Fruit fly (Drosophila melanogaster): ENCODE results near the gene CG7987.

The CG7987 gene

dm6 chr3R:14558383-14558883 lies 17.3 kb downstream of the CG7987 start:
- no peak for TF ChIP-seq bab1 (GFP tag; optimal IDR thresholded peaks at IDR 0.05)
- TF ChIP-seq pad (GFP tag; optimal IDR thresholded peaks at IDR 0.05), result peak; percentile 57
- TF ChIP-seq tj (GFP tag; optimal IDR thresholded peaks at IDR 0.05), result peak; percentile 30
- TF ChIP-seq Mnt (GFP tag; optimal IDR thresholded peaks at IDR 0.05), result peak; percentile 11
- no peak for TF ChIP-seq cnc (optimal IDR thresholded peaks at IDR 0.05)
- peak; percentile 70 for TF ChIP-seq Clk (GFP tag; optimal IDR thresholded peaks at IDR 0.05)
- TF ChIP-seq CG33017 (tag; optimal IDR thresholded peaks at IDR 0.05), result peak; percentile 88
- TF ChIP-seq CG14711 (tag; optimal IDR thresholded peaks at IDR 0.05), result peak; percentile 72
- TF ChIP-seq CG7045 (GFP tag; optimal IDR thresholded peaks at IDR 0.05), result peak; percentile 89
- peak; percentile 74 for TF ChIP-seq Hr96 (GFP tag; optimal IDR thresholded peaks at IDR 0.05)
- TF ChIP-seq ovo (GFP tag; optimal IDR thresholded peaks at IDR 0.05), result no peak
- TF ChIP-seq CG11617 (GFP tag; optimal IDR thresholded peaks at IDR 0.05), result peak; percentile 69
- peak; percentile 44 for TF ChIP-seq Crg-1 (GFP tag; optimal IDR thresholded peaks at IDR 0.05)
- TF ChIP-seq kay (GFP tag; ENCODE audit: borderline replicate concordance), result no peak
- peak; percentile 87 for TF ChIP-seq CG12768 (GFP tag; optimal IDR thresholded peaks at IDR 0.05)
- TF ChIP-seq cic (GFP tag; optimal IDR thresholded peaks at IDR 0.05), result peak; percentile 53
- TF ChIP-seq CG7101 (tag; optimal IDR thresholded peaks at IDR 0.05), result peak; percentile 79
- TF ChIP-seq toe (GFP tag; optimal IDR thresholded peaks at IDR 0.05), result peak; percentile 73
- TF ChIP-seq CG1620 (GFP tag; optimal IDR thresholded peaks at IDR 0.05), result no peak
- peak; percentile 87 for TF ChIP-seq CG5204 (GFP tag; optimal IDR thresholded peaks at IDR 0.05)

DNA sequence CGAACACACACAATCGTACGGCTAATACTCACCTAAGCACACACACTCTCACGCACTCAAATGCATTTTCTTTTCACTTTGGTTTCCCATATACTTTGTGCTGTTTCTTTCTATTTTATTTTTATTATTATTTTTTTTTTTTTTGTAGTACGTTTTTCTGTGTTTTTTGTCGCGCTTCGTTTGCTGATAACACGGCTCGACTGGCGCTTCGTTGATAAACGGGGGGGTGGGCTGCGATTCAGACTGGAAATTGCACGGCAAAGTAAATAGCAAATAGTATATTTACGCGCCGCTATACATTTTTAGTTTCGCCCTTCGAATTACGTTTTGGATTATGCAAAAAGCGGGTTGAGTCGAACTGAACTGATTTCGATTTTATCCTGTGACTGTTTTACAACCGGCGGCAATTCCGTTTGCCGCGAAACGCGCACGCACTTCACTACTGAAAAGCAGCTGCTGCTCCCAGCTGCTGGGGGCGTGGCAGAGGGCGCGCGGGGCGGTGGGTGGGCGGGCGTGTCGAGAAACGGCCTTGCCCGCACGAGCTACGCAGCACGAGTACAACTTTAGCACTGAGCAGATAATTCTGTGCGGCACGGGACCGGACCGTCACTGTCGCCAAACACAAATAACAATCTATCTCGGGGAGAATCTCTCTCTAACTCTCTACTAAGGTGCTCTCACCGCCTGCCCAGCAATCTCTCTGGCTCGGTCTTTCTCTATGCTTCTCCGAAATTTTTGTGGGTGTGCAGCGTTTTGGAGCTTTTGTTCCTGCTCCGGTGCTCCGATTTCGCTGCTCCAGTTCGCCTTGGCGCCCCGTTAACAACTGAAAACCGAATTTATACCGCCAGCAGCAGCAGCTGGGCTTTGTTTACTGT lies 18.0 kb downstream of the CG7987 start, which contains the start of gene Pde6:
TSS of gene Pde6 (minus strand) at position 825 of the 875 bp plus-strand sequence.
- no peak for TF ChIP-seq CG14711 (tag; optimal IDR thresholded peaks at IDR 0.05)
- peak; percentile 17 for TF ChIP-seq ovo (GFP tag; optimal IDR thresholded peaks at IDR 0.05)
- TF ChIP-seq Crg-1 (GFP tag; optimal IDR thresholded peaks at IDR 0.05), result peak; percentile 33
- TF ChIP-seq toe (GFP tag; optimal IDR thresholded peaks at IDR 0.05), result no peak
- TF ChIP-seq kay (GFP tag; ENCODE audit: borderline replicate concordance), result peak; percentile 91
- TF ChIP-seq cnc (optimal IDR thresholded peaks at IDR 0.05), result no peak
- peak; percentile 89 for TF ChIP-seq cic (GFP tag; optimal IDR thresholded peaks at IDR 0.05)
- TF ChIP-seq CG7045 (GFP tag; optimal IDR thresholded peaks at IDR 0.05), result peak; percentile 43
- TF ChIP-seq CG5204 (GFP tag; optimal IDR thresholded peaks at IDR 0.05), result no peak
- peak; percentile 36 for TF ChIP-seq tj (GFP tag; optimal IDR thresholded peaks at IDR 0.05)
- peak; percentile 61 for TF ChIP-seq CG33017 (tag; optimal IDR thresholded peaks at IDR 0.05)
- peak; percentile 79 for TF ChIP-seq CG12768 (GFP tag; optimal IDR thresholded peaks at IDR 0.05)
- TF ChIP-seq bab1 (GFP tag; optimal IDR thresholded peaks at IDR 0.05), result no peak
- no peak for TF ChIP-seq Clk (GFP tag; optimal IDR thresholded peaks at IDR 0.05)
- peak; percentile 63 for TF ChIP-seq CG11617 (GFP tag; optimal IDR thresholded peaks at IDR 0.05)
- TF ChIP-seq Hr96 (GFP tag; optimal IDR thresholded peaks at IDR 0.05), result peak; percentile 42
- no peak for TF ChIP-seq CG7101 (tag; optimal IDR thresholded peaks at IDR 0.05)
- no peak for TF ChIP-seq pad (GFP tag; optimal IDR thresholded peaks at IDR 0.05)
- TF ChIP-seq Mnt (GFP tag; optimal IDR thresholded peaks at IDR 0.05), result peak; percentile 38
- no peak for TF ChIP-seq CG1620 (GFP tag; optimal IDR thresholded peaks at IDR 0.05)

- TF ChIP-seq Mnt (GFP tag; optimal IDR thresholded peaks at IDR 0.05), result no peak
- TF ChIP-seq CG33017 (tag; optimal IDR thresholded peaks at IDR 0.05), result no peak
- TF ChIP-seq CG7045 (GFP tag; optimal IDR thresholded peaks at IDR 0.05), result no peak
- no peak for TF ChIP-seq bab1 (GFP tag; optimal IDR thresholded peaks at IDR 0.05)
- TF ChIP-seq tj (GFP tag; optimal IDR thresholded peaks at IDR 0.05), result no peak
- no peak for TF ChIP-seq CG7101 (tag; optimal IDR thresholded peaks at IDR 0.05)
- TF ChIP-seq pad (GFP tag; optimal IDR thresholded peaks at IDR 0.05), result no peak
- no peak for TF ChIP-seq cic (GFP tag; optimal IDR thresholded peaks at IDR 0.05)
- TF ChIP-seq Hr96 (GFP tag; optimal IDR thresholded peaks at IDR 0.05), result no peak
- TF ChIP-seq CG14711 (tag; optimal IDR thresholded peaks at IDR 0.05), result no peak
- no peak for TF ChIP-seq CG11617 (GFP tag; optimal IDR thresholded peaks at IDR 0.05)
- TF ChIP-seq toe (GFP tag; optimal IDR thresholded peaks at IDR 0.05), result no peak
- no peak for TF ChIP-seq Crg-1 (GFP tag; optimal IDR thresholded peaks at IDR 0.05)
- TF ChIP-seq CG5204 (GFP tag; optimal IDR thresholded peaks at IDR 0.05), result no peak
- TF ChIP-seq kay (GFP tag; ENCODE audit: borderline replicate concordance), result no peak
- no peak for TF ChIP-seq Clk (GFP tag; optimal IDR thresholded peaks at IDR 0.05)
- no peak for TF ChIP-seq CG12768 (GFP tag; optimal IDR thresholded peaks at IDR 0.05)
Measured at dm6 chr3R:14555021-14555420, 20.7 kb downstream of the CG7987 start.

DNA sequence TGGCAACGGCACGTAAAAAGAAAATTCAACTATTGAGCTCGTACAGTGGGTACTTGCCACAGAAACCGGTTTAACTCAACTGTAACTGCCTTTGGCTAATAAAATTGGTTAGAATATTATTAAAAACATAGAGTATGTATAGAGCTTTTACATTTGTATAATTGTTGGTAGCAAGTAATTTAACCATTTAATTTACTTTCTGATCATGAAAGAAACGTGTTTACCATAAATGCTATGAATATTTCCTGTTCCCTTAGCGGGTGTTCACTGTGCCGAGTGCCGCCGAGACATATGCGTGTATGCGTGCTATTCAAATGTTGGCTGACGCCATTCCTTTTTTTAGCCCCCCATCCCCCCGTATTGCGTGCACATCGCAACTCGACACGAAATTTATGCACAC lies 26.9 kb downstream of the CG7987 start:
- TF ChIP-seq Crg-1 (GFP tag; optimal IDR thresholded peaks at IDR 0.05), result no peak
- no peak for TF ChIP-seq kay (GFP tag; ENCODE audit: borderline replicate concordance)
- no peak for TF ChIP-seq CG33017 (tag; optimal IDR thresholded peaks at IDR 0.05)
- TF ChIP-seq CG14711 (tag; optimal IDR thresholded peaks at IDR 0.05), result no peak
- TF ChIP-seq CG12768 (GFP tag; optimal IDR thresholded peaks at IDR 0.05), result no peak
- TF ChIP-seq CG1620 (GFP tag; optimal IDR thresholded peaks at IDR 0.05), result no peak
- no peak for TF ChIP-seq cic (GFP tag; optimal IDR thresholded peaks at IDR 0.05)
- no peak for TF ChIP-seq ovo (GFP tag; optimal IDR thresholded peaks at IDR 0.05)
- no peak for TF ChIP-seq Hr96 (GFP tag; optimal IDR thresholded peaks at IDR 0.05)
- no peak for TF ChIP-seq CG11617 (GFP tag; optimal IDR thresholded peaks at IDR 0.05)
- TF ChIP-seq Clk (GFP tag; optimal IDR thresholded peaks at IDR 0.05), result no peak
- no peak for TF ChIP-seq bab1 (GFP tag; optimal IDR thresholded peaks at IDR 0.05)
- no peak for TF ChIP-seq CG5204 (GFP tag; optimal IDR thresholded peaks at IDR 0.05)
- no peak for TF ChIP-seq tj (GFP tag; optimal IDR thresholded peaks at IDR 0.05)
- no peak for TF ChIP-seq pad (GFP tag; optimal IDR thresholded peaks at IDR 0.05)
- no peak for TF ChIP-seq Mnt (GFP tag; optimal IDR thresholded peaks at IDR 0.05)
- no peak for TF ChIP-seq CG7101 (tag; optimal IDR thresholded peaks at IDR 0.05)
- TF ChIP-seq toe (GFP tag; optimal IDR thresholded peaks at IDR 0.05), result no peak

DNA sequence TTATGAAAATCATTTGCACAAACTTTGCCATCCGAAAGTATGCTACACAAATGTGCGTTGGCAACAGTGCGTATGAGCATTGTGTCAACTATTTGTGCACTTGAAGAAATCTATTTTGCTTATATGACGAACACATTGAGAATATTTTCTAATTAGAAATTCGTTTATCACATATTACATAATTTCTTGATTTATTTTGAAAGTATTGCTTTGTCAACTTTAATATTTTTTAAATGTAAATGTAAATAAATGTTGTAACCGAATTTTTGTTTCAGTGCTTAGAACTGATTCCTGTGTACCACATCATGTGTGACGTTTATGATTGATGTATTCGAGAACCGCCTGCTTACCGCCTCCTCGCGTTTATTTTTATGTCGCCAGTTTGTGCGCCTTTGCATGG lies 33.6 kb downstream of the CG7987 start:
- TF ChIP-seq Hr96 (GFP tag; optimal IDR thresholded peaks at IDR 0.05) (no peak), toe (GFP tag; optimal IDR thresholded peaks at IDR 0.05) (no peak), kay (GFP tag; ENCODE audit: borderline replicate concordance) (no peak), CG11617 (GFP tag; optimal IDR thresholded peaks at IDR 0.05) (no peak)
